Fruit fly (Drosophila melanogaster): ENCODE data around the gene ush.
A peak's percentile ranks its signal among the peaks of the same experiment; 100 is the strongest.

Gene ush

dm6 chr2L:490150-491095 is 14.4 kb downstream of the ush start (continued):
- peak; percentile 75 for TF ChIP-seq Atf6 (GFP tag; IDR thresholded peaks at IDR 0.05)
- TF ChIP-seq CG33557 (GFP tag; optimal IDR thresholded peaks at IDR 0.05) = no peak
- peak; percentile 48 for TF ChIP-seq ssp (GFP tag; IDR thresholded peaks at IDR 0.05)
- TF ChIP-seq lmd (GFP tag; IDR thresholded peaks at IDR 0.05) = peak; percentile 76
- TF ChIP-seq CG12659 (GFP tag; optimal IDR thresholded peaks at IDR 0.05) = peak; percentile 67
- TF ChIP-seq crol (GFP tag; IDR thresholded peaks at IDR 0.05) = no peak; the same call in 1 of the 2 replicates
- TF ChIP-seq CG17612 (GFP tag; IDR thresholded peaks at IDR 0.05) = peak; percentile 63; the same call in 1 of the 2 replicates
- TF ChIP-seq stc (GFP tag; IDR thresholded peaks at IDR 0.05) = peak; percentile 62; the same call in 1 of the 2 replicates
- TF ChIP-seq NFAT (GFP tag; IDR thresholded peaks at IDR 0.05) = peak; percentile 88
- peak; percentile 66 for TF ChIP-seq MTF-1 (GFP tag; optimal IDR thresholded peaks at IDR 0.05; ENCODE audit: borderline replicate concordance)
- TF ChIP-seq CG15601 (tag; optimal IDR thresholded peaks at IDR 0.05) = peak; percentile 36
- peak; percentile 90 for TF ChIP-seq nerfin-1 (tag; optimal IDR thresholded peaks at IDR 0.05)
- TF ChIP-seq CG6813 (GFP tag; optimal IDR thresholded peaks at IDR 0.05) = no peak
- TF ChIP-seq Atf-2 (GFP tag; optimal IDR thresholded peaks at IDR 0.05) = peak; percentile 64
- TF ChIP-seq NK7.1 (GFP tag; optimal IDR thresholded peaks at IDR 0.05) = peak; percentile 17
- TF ChIP-seq salm (tag; optimal IDR thresholded peaks at IDR 0.05) = peak; percentile 47
- TF ChIP-seq Rfx (GFP tag; IDR thresholded peaks at IDR 0.05) = peak; percentile 91
- peak; percentile 90 for TF ChIP-seq slbo (GFP tag; IDR thresholded peaks at IDR 0.05)
- TF ChIP-seq Nf-YA (GFP tag; IDR thresholded peaks at IDR 0.05) = peak; percentile 43
- peak; percentile 46 for TF ChIP-seq btn (GFP tag; optimal IDR thresholded peaks at IDR 0.05)
- TF ChIP-seq ranshi (GFP tag; IDR thresholded peaks at IDR 0.05) = peak; percentile 69
- peak; percentile 38 for TF ChIP-seq CG13424 (tag; optimal IDR thresholded peaks at IDR 0.05)
- peak; percentile 79 for TF ChIP-seq CG3847 (GFP tag; IDR thresholded peaks at IDR 0.05)
- peak; percentile 79 for TF ChIP-seq sd (tag; optimal IDR thresholded peaks at IDR 0.05)
- peak; percentile 44; the same call in 2 of the 3 replicates for TF ChIP-seq gce (GFP tag; IDR thresholded peaks at IDR 0.05)
- peak; percentile 74 for TF ChIP-seq CG13123 (GFP tag; optimal IDR thresholded peaks at IDR 0.05)
- peak; percentile 70 for TF ChIP-seq CG3163 (GFP tag; optimal IDR thresholded peaks at IDR 0.05)
- TF ChIP-seq CTCF (GFP tag; optimal IDR thresholded peaks at IDR 0.05) = peak; percentile 100
- TF ChIP-seq so (GFP tag; IDR thresholded peaks at IDR 0.05) = peak; percentile 75; the same call in 2 of the 3 replicates
- TF ChIP-seq CG31388 (GFP tag; optimal IDR thresholded peaks at IDR 0.05) = no peak
- peak; percentile 88 for TF ChIP-seq nom (GFP tag; optimal IDR thresholded peaks at IDR 0.05)
- peak; percentile 66; the same call in 2 of the 3 replicates for TF ChIP-seq dysf (GFP tag; IDR thresholded peaks at IDR 0.05)
- peak; percentile 83 for TF ChIP-seq CG17912 (GFP tag; optimal IDR thresholded peaks at IDR 0.05)
- no peak for TF ChIP-seq zf30C (GFP tag; optimal IDR thresholded peaks at IDR 0.05)
- peak; percentile 58; the same call in 1 of the 3 replicates for TF ChIP-seq CG11560 (tag; IDR thresholded peaks at IDR 0.05)
- TF ChIP-seq CG4854 (GFP tag; optimal IDR thresholded peaks at IDR 0.05) = peak; percentile 32
- peak; percentile 68 for TF ChIP-seq CG10431 (GFP tag; optimal IDR thresholded peaks at IDR 0.05)
- TF ChIP-seq dpn (GFP tag; optimal IDR thresholded peaks at IDR 0.05) = peak; percentile 76 to 80
- TF ChIP-seq CG18476 (GFP tag; optimal IDR thresholded peaks at IDR 0.05) = peak; percentile 19
- TF ChIP-seq mirr (GFP tag; optimal IDR thresholded peaks at IDR 0.05) = peak; percentile 71
- peak; percentile 36 for TF ChIP-seq kay (GFP tag; optimal IDR thresholded peaks at IDR 0.05)
- TF ChIP-seq BEAF-32 (GFP tag; optimal IDR thresholded peaks at IDR 0.05) = peak; percentile 47
- TF ChIP-seq CG32767 (GFP tag; IDR thresholded peaks at IDR 0.05) = no peak
- no peak for TF ChIP-seq nerfin-2 (GFP tag; IDR thresholded peaks at IDR 0.05; ENCODE audit: partially characterized antibody)
- peak; percentile 27; the same call in 1 of the 2 replicates for TF ChIP-seq klu (GFP tag; IDR thresholded peaks at IDR 0.05)
- TF ChIP-seq cg (GFP tag; optimal IDR thresholded peaks at IDR 0.05) = no peak
- peak; percentile 41 for TF ChIP-seq pho (GFP tag; optimal IDR thresholded peaks at IDR 0.05)
- peak; percentile 63; the same call in 2 of the 3 replicates for TF ChIP-seq Optix (GFP tag; IDR thresholded peaks at IDR 0.05)
- peak; percentile 57 for TF ChIP-seq CG4404 (GFP tag; IDR thresholded peaks at IDR 0.05)

Measured in whole organism, embryonic.